Fruit fly (Drosophila melanogaster) whole organism, embryonic: Measurements from ENCODE around the gene dlg1.

Experiments used
- ATbp ChIP-seq: fragments of 200-800 bp; sonication (Bioruptor generic); optimal IDR thresholded peaks from 2 replicates; lab custom pipeline; 2017; ENCODE audit warnings: missing biosample characterization, mild to moderate bottlenecking, missing genetic modification characterization, missing genetic modification reagents
- B-H2 ChIP-seq: fragments of 200-800 bp; sonication (Bioruptor generic); optimal IDR thresholded peaks from 2 replicates; lab custom pipeline; 2018; ENCODE audit warnings: missing biosample characterization, mild to moderate bottlenecking, missing genetic modification characterization
- BtbVII ChIP-seq: fragments of 200-800 bp; sonication (Bioruptor generic); optimal IDR thresholded peaks from 3 replicates; lab custom pipeline; 2017; ENCODE audit warnings: missing biosample characterization, mild to moderate bottlenecking, missing genetic modification characterization
- CG10366 ChIP-seq: fragments of 200-800 bp; sonication (Bioruptor generic); IDR thresholded peaks from 2 replicates; pipeline ENCODE4 v1.3.6; 2022; ENCODE audit warnings: missing biosample characterization, missing genetic modification characterization
- CG10543 ChIP-seq: fragments of 200-800 bp; sonication (Bioruptor generic); optimal IDR thresholded peaks from 3 replicates; lab custom pipeline; 2017; ENCODE audit warnings: missing biosample characterization, mild to moderate bottlenecking, missing genetic modification characterization, moderate library complexity
- CG10654 ChIP-seq: fragments of 200-800 bp; sonication (Bioruptor generic); optimal IDR thresholded peaks from 2 replicates; lab custom pipeline; 2016; ENCODE audit warnings: missing biosample characterization, missing genetic modification characterization
- CG11247 ChIP-seq: fragments of 200-800 bp; sonication (Bioruptor generic); IDR thresholded peaks from 2 replicates; pipeline ENCODE4 v1.3.6; 2022; ENCODE audit warnings: missing biosample characterization, missing genetic modification characterization
- CG11456 ChIP-seq: fragments of 200-800 bp; sonication (Bioruptor generic); IDR thresholded peaks from 3 replicates; pipeline ENCODE4 v1.3.6; 2022; ENCODE audit warnings: missing biosample characterization, missing genetic modification characterization
- CG12104 ChIP-seq: fragments of 200-800 bp; sonication (Bioruptor generic); optimal IDR thresholded peaks from 3 replicates; lab custom pipeline; 2016; ENCODE audit warnings: missing biosample characterization, missing genetic modification characterization
- CG13894 ChIP-seq: fragments of 200-800 bp; sonication (Bioruptor generic); optimal IDR thresholded peaks from 3 replicates; lab custom pipeline; 2018; ENCODE audit warnings: missing biosample characterization, mild to moderate bottlenecking, missing genetic modification characterization, moderate library complexity
- CG17912 ChIP-seq: fragments of 200-800 bp; sonication (Bioruptor generic); optimal IDR thresholded peaks from 2 replicates; lab custom pipeline; 2018; ENCODE audit warnings: missing biosample characterization, mild to moderate bottlenecking, missing genetic modification characterization
- CG18262 ChIP-seq: fragments of 200-800 bp; optimal IDR thresholded peaks from 3 replicates; lab custom pipeline; 2019; ENCODE audit warnings: missing biosample characterization, mild to moderate bottlenecking, missing genetic modification characterization, moderate library complexity
- CG2889 ChIP-seq: fragments of 200-800 bp; sonication (Bioruptor generic); IDR thresholded peaks from 3 replicates; pipeline ENCODE4 v1.3.6; 2022; ENCODE audit warnings: missing biosample characterization, missing genetic modification characterization
- CG3065 ChIP-seq: fragments of 200-800 bp; sonication (Bioruptor generic); optimal IDR thresholded peaks from 2 replicates; lab custom pipeline; 2016; ENCODE audit warnings: missing biosample characterization, missing genetic modification characterization
- CG33213 ChIP-seq: fragments of 200-800 bp; sonication (Bioruptor generic); optimal IDR thresholded peaks from 3 replicates; lab custom pipeline; 2016; ENCODE audit warnings: missing biosample characterization, missing genetic modification characterization
- CG34376 ChIP-seq: fragments of 200-800 bp; sonication (Bioruptor generic); optimal IDR thresholded peaks from 2 replicates; lab custom pipeline; 2018; ENCODE audit warnings: missing biosample characterization, mild to moderate bottlenecking, missing genetic modification characterization
- CG4282 ChIP-seq: fragments of 200-800 bp; sonication (Bioruptor generic); optimal IDR thresholded peaks from 2 replicates; lab custom pipeline; 2016; ENCODE audit warnings: missing biosample characterization, missing genetic modification characterization
- CG43689 ChIP-seq: fragments of 200-800 bp; sonication (Bioruptor generic); IDR thresholded peaks from 2 replicates; pipeline ENCODE4 v1.3.6; 2022; ENCODE audit warnings: missing biosample characterization, missing genetic modification characterization
- CG4820 ChIP-seq: fragments of 200-800 bp; sonication (Bioruptor generic); optimal IDR thresholded peaks from 3 replicates; lab custom pipeline; 2016; ENCODE audit warnings: missing biosample characterization, missing genetic modification characterization
- CG6854 ChIP-seq: fragments of 200-800 bp; sonication (Bioruptor generic); optimal IDR thresholded peaks from 3 replicates; lab custom pipeline; 2017; ENCODE audit warnings: missing biosample characterization, mild to moderate bottlenecking, missing genetic modification characterization
- CG9609 ChIP-seq: fragments of 200-800 bp; sonication (Bioruptor generic); optimal IDR thresholded peaks from 3 replicates; lab custom pipeline; 2016; ENCODE audit warnings: missing biosample characterization, missing genetic modification characterization
- Dbx ChIP-seq: fragments of 200-800 bp; sonication (Bioruptor generic); IDR thresholded peaks from 3 replicates; pipeline ENCODE4 v1.3.6; 2022; ENCODE audit warnings: missing biosample characterization, missing genetic modification characterization
- Doc2 ChIP-seq: fragments of 200-800 bp; sonication (Bioruptor generic); IDR thresholded peaks from 2 replicates; pipeline ENCODE4 v1.3.6; 2022; ENCODE audit warnings: missing biosample characterization, missing genetic modification characterization
- Dp ChIP-seq: fragments of 200-800 bp; sonication (Bioruptor generic); optimal IDR thresholded peaks from 2 replicates; lab custom pipeline; 2018; ENCODE audit warnings: missing biosample characterization, mild to moderate bottlenecking, missing genetic modification characterization, moderate library complexity
- Ets97D ChIP-seq: fragments of 200-800 bp; sonication (Bioruptor generic); optimal IDR thresholded peaks from 3 replicates; lab custom pipeline; 2016; ENCODE audit warnings: missing biosample characterization, missing genetic modification characterization
- GATAe ChIP-seq: fragments of 200-800 bp; sonication (Bioruptor generic); conservative IDR thresholded peaks from 2 replicates; pipeline ENCODE4 v1.3.6; 2022; ENCODE audit warnings: missing biosample characterization, missing genetic modification characterization
- HLH3B ChIP-seq: fragments of 200-800 bp; sonication (Bioruptor generic); IDR thresholded peaks from 2 replicates; pipeline ENCODE4 v1.3.6; 2022; ENCODE audit warnings: missing biosample characterization, missing genetic modification characterization
- HLH54F ChIP-seq: fragments of 200-800 bp; sonication (Bioruptor generic); optimal IDR thresholded peaks from 3 replicates; lab custom pipeline; 2016; ENCODE audit warnings: missing biosample characterization, missing genetic modification characterization
- HmgZ ChIP-seq: fragments of 200-800 bp; sonication (Bioruptor generic); optimal IDR thresholded peaks from 2 replicates; lab custom pipeline; 2018; ENCODE audit warnings: missing biosample characterization, mild to moderate bottlenecking, missing genetic modification characterization
- Hr78 ChIP-seq, 2 experiments: fragments of 200-800 bp in 1 of 2; fragments of >200 bp in 1 of 2; sonication (Bioruptor generic) in 1 of 2; optimal IDR thresholded peaks; 2 replicates each; lab custom pipeline; 2017 to 2019; ENCODE audit warnings: missing biosample characterization in 2 of 2, missing genetic modification characterization in 2 of 2, mild to moderate bottlenecking in 1 of 2, moderate library complexity in 1 of 2
- MESR4 ChIP-seq: fragments of 200-800 bp; sonication (Bioruptor generic); optimal IDR thresholded peaks from 2 replicates; lab custom pipeline; 2018; ENCODE audit warnings: missing biosample characterization, mild to moderate bottlenecking, missing genetic modification characterization, moderate library complexity
- NK7.1 ChIP-seq: fragments of 200-800 bp; sonication (Bioruptor generic); optimal IDR thresholded peaks from 3 replicates; lab custom pipeline; 2016; ENCODE audit warnings: missing biosample characterization, missing genetic modification characterization
- Rfx ChIP-seq: fragments of 200-800 bp; sonication (Bioruptor generic); IDR thresholded peaks from 2 replicates; pipeline ENCODE4 v1.3.6; 2022; ENCODE audit warnings: missing biosample characterization, missing genetic modification characterization
- Rx ChIP-seq: fragments of 200-800 bp; sonication (Bioruptor generic); IDR thresholded peaks from 2 replicates; pipeline ENCODE4 v1.3.6; 2022; ENCODE audit warnings: missing biosample characterization, missing genetic modification characterization
- Six4 ChIP-seq: fragments of 200-800 bp; sonication (Bioruptor generic); optimal IDR thresholded peaks from 2 replicates; lab custom pipeline; 2016; ENCODE audit warnings: missing biosample characterization, missing genetic modification characterization
- Trl ChIP-seq, 3 experiments: fragments of >200 bp in 2 of 3; fragments of 200-800 bp in 1 of 3; sonication (Bioruptor generic) in 1 of 3; optimal IDR thresholded peaks; 2 replicates in 1 of 3; 3 replicates in 2 of 3; lab custom pipeline; 2016 to 2017; ENCODE audit warnings: missing biosample characterization in 1 of 3, missing genetic modification characterization in 1 of 3
- Usf ChIP-seq: fragments of 200-800 bp; sonication (Bioruptor generic); optimal IDR thresholded peaks from 2 replicates; lab custom pipeline; 2017; ENCODE audit warnings: missing genotype, missing biosample characterization, missing genetic modification characterization
- al ChIP-seq: fragments of 200-800 bp; sonication (Bioruptor generic); IDR thresholded peaks from 2 replicates; pipeline ENCODE4 v1.3.6; 2022; ENCODE audit warnings: missing biosample characterization, missing genetic modification characterization
- bowl ChIP-seq: fragments of 200-800 bp; sonication (Bioruptor generic); IDR thresholded peaks from 2 replicates; pipeline ENCODE4 v1.3.6; 2022; ENCODE audit warnings: missing biosample characterization, missing genetic modification characterization
- br ChIP-seq: fragments of >200 bp; optimal IDR thresholded peaks from 2 replicates; lab custom pipeline; 2017
- chif ChIP-seq, 2 experiments: fragments of 200-800 bp; sonication (Bioruptor generic); optimal IDR thresholded peaks; 3 replicates each; lab custom pipeline; 2016; ENCODE audit warnings: missing biosample characterization in 2 of 2, missing genetic modification characterization in 2 of 2
- gce ChIP-seq: fragments of 200-800 bp; sonication (Bioruptor generic); IDR thresholded peaks from 3 replicates; pipeline ENCODE4 v1.3.6; 2022; ENCODE audit warnings: missing biosample characterization, missing genetic modification characterization
- gt ChIP-seq: fragments of 200-800 bp; sonication (Bioruptor generic); IDR thresholded peaks from 2 replicates; pipeline ENCODE4 v1.3.6; 2022; ENCODE audit warnings: missing biosample characterization, missing genetic modification characterization
- knrl ChIP-seq: fragments of 200-800 bp; sonication (Bioruptor generic); IDR thresholded peaks from 3 replicates; pipeline ENCODE4 v1.3.6; 2022; ENCODE audit warnings: missing biosample characterization, missing genetic modification characterization; ENCODE audit not compliant: partially characterized antibody
- lov ChIP-seq, 2 experiments: fragments of 200-800 bp in 1 of 2; fragments of >200 bp in 1 of 2; sonication (Bioruptor generic) in 1 of 2; IDR thresholded peaks in 1 of 2; optimal IDR thresholded peaks in 1 of 2; 2 replicates in 1 of 2; 3 replicates in 1 of 2; pipeline versions ENCODE4 v1.3.6 to Lab custom; 2017 to 2022; ENCODE audit warnings: missing biosample characterization in 1 of 2, missing genetic modification characterization in 1 of 2
- mam ChIP-seq: fragments of 200-800 bp; sonication (Bioruptor generic); optimal IDR thresholded peaks from 3 replicates; lab custom pipeline; 2016; ENCODE audit warnings: missing biosample characterization, missing genetic modification characterization
- pan ChIP-seq, 4 experiments: fragments of >200 bp in 3 of 4; fragments of 200-800 bp in 1 of 4; sonication (Bioruptor generic) in 1 of 4; optimal IDR thresholded peaks in 3 of 4; IDR thresholded peaks in 1 of 4; 2 replicates each; pipeline versions ENCODE4 v1.3.6 to Lab custom; 2017 to 2022; ENCODE audit warnings: missing biosample characterization in 2 of 4, missing genetic modification characterization in 2 of 4, mixed read lengths in 1 of 4
- psq ChIP-seq: fragments of 200-800 bp; sonication (Bioruptor generic); optimal IDR thresholded peaks from 2 replicates; lab custom pipeline; 2017; ENCODE audit warnings: missing biosample characterization, missing genetic modification characterization
- sna ChIP-seq: fragments of 200-800 bp; sonication (Bioruptor generic); IDR thresholded peaks from 2 replicates; pipeline ENCODE4 v1.3.6; 2022; ENCODE audit warnings: missing biosample characterization, missing genetic modification characterization; ENCODE audit not compliant: partially characterized antibody
- wor ChIP-seq: fragments of 200-800 bp; sonication (Bioruptor generic); IDR thresholded peaks from 2 replicates; pipeline ENCODE4 v1.3.6; 2022; ENCODE audit warnings: missing biosample characterization, missing genetic modification characterization
- yki ChIP-seq: fragments of >200 bp; optimal IDR thresholded peaks from 3 replicates; lab custom pipeline; 2018

The dlg1 gene

dm6 chrX:11325175-11325768, 44.2 kb upstream of the dlg1 start, which contains the start of gene Gapvd1 (continued):
- no peak for TF ChIP-seq BtbVII
- TF ChIP-seq CG13894 (tag; lab: Kevin White, UChicago), result peak; percentile 4
- TF ChIP-seq CG4282, result no peak
- TF ChIP-seq CG33213, result no peak
- TF ChIP-seq Six4 (GFP tag; lab: Kevin White, UChicago), result no peak
- no peak for TF ChIP-seq wor (GFP tag; lab: Robert Waterston, UW)
- no peak for TF ChIP-seq Hr78 (GFP tag; optimal IDR thresholded peaks at IDR 0.05; lab: Kevin White, UChicago)
- TF ChIP-seq CG34376 (GFP tag; lab: Kevin White, UChicago), result no peak
- peak; percentile 56; the same call in 1 of the 2 replicates for TF ChIP-seq sna (GFP tag; lab: Robert Waterston, UW)
- no peak for TF ChIP-seq br
- TF ChIP-seq knrl (GFP tag; lab: Robert Waterston, UW), result peak; percentile 84
- TF ChIP-seq CG4820, result no peak
- no peak for TF ChIP-seq GATAe (GFP tag; lab: Robert Waterston, UW)
- no peak for TF ChIP-seq psq (GFP tag; lab: Kevin White, UChicago)
- no peak for TF ChIP-seq B-H2
- TF ChIP-seq CG12104, result no peak
- TF ChIP-seq pan (optimal IDR thresholded peaks at IDR 0.05; lab: Kevin White, UChicago), result no peak
- no peak for TF ChIP-seq pan (GFP tag; optimal IDR thresholded peaks at IDR 0.05 in 1 of 2, IDR thresholded peaks at IDR 0.05 in 1 of 2)
- no peak for TF ChIP-seq yki (lab: Kevin White, UChicago)
- no peak for TF ChIP-seq CG2889 (GFP tag; lab: Robert Waterston, UW)
- TF ChIP-seq HLH3B (GFP tag; lab: Robert Waterston, UW), result no peak
- no peak for TF ChIP-seq chif (GFP tag; optimal IDR thresholded peaks at IDR 0.05; lab: Kevin White, UChicago)
- peak; percentile 46 for TF ChIP-seq Rfx (GFP tag; lab: Robert Waterston, UW)
- peak; percentile 30 for TF ChIP-seq HLH54F (GFP tag; lab: Kevin White, UChicago)
- TF ChIP-seq lov (optimal IDR thresholded peaks at IDR 0.05; lab: Kevin White, UChicago), result no peak
- TF ChIP-seq lov (GFP tag; IDR thresholded peaks at IDR 0.05; lab: Robert Waterston, UW), result no peak
- TF ChIP-seq CG17912 (GFP tag; lab: Kevin White, UChicago), result no peak
- no peak for TF ChIP-seq Dbx (GFP tag; lab: Robert Waterston, UW)
- TF ChIP-seq bowl (GFP tag; lab: Robert Waterston, UW), result no peak
- no peak for TF ChIP-seq Trl (optimal IDR thresholded peaks at IDR 0.05; lab: Kevin White, UChicago)
- peak; percentile 20 for TF ChIP-seq Trl (GFP tag; optimal IDR thresholded peaks at IDR 0.05; lab: Kevin White, UChicago)
- TF ChIP-seq CG10654, result no peak
- peak; percentile 13 for TF ChIP-seq CG9609 (GFP tag; lab: Kevin White, UChicago)
- no peak for TF ChIP-seq CG10543 (GFP tag; lab: Kevin White, UChicago)
- TF ChIP-seq ATbp (GFP tag; lab: Kevin White, UChicago), result no peak
- TF ChIP-seq gce, result no peak
- peak; percentile 28 for TF ChIP-seq Ets97D (GFP tag; lab: Kevin White, UChicago)
- TF ChIP-seq Usf (GFP tag; lab: Kevin White, UChicago), result no peak
- TF ChIP-seq MESR4 (GFP tag; lab: Kevin White, UChicago), result peak; percentile 61
- no peak for TF ChIP-seq Rx (GFP tag; lab: Robert Waterston, UW)
- TF ChIP-seq CG11456, result peak; percentile 31; the same call in 1 of the 3 replicates
- no peak for TF ChIP-seq NK7.1 (GFP tag; lab: Kevin White, UChicago)
- peak; percentile 16 for TF ChIP-seq mam
- TF ChIP-seq CG3065 (GFP tag; lab: Kevin White, UChicago), result no peak
- TF ChIP-seq Dp (GFP tag; lab: Kevin White, UChicago), result peak; percentile 28
- TF ChIP-seq CG11247, result no peak
- no peak for TF ChIP-seq CG18262 (tag; lab: Kevin White, UChicago)
- TF ChIP-seq gt (GFP tag; lab: Robert Waterston, UW), result no peak
- TF ChIP-seq CG43689 (GFP tag; lab: Robert Waterston, UW), result no peak
- TF ChIP-seq CG6854 (GFP tag; lab: Kevin White, UChicago), result no peak
- no peak for TF ChIP-seq Doc2 (GFP tag; lab: Robert Waterston, UW)
- TF ChIP-seq CG10366, result no peak
- TF ChIP-seq al (GFP tag; lab: Robert Waterston, UW), result no peak
- peak; percentile 43 for TF ChIP-seq HmgZ (tag; lab: Kevin White, UChicago)
